Worm (Caenorhabditis elegans) whole organism, young adult: ENCODE measurements around the gene ZK809.1.

Experiments
- C06A6.2 ChIP-seq: fragments of 200-800 bp; sonication (Bioruptor generic); conservative IDR thresholded peaks from 2 replicates; pipeline ENCODE4 v1.3.6; 2022; ENCODE audit warnings: missing genetic modification characterization, missing compliant biosample characterization
- C17E4.6 ChIP-seq: fragments of 200-800 bp; sonication (Bioruptor generic); IDR thresholded peaks from 2 replicates; pipeline ENCODE4 v1.3.6; 2022; ENCODE audit warnings: missing genetic modification reagents, missing genetic modification characterization, missing compliant biosample characterization
- F23B12.7 ChIP-seq: sonication (generic microtip); optimal IDR thresholded peaks from 2 replicates; lab custom pipeline; 2017; ENCODE audit warnings: missing genetic modification characterization, mild to moderate bottlenecking, missing compliant biosample characterization, antibody characterized with exemption, moderate library complexity; ENCODE audit not compliant: insufficient read depth
- F52B5.7 ChIP-seq: sonication (generic microtip); optimal IDR thresholded peaks from 2 replicates; lab custom pipeline; 2016; ENCODE audit warnings: mild to moderate bottlenecking, missing genetic modification characterization, missing compliant biosample characterization
- F57C9.4 ChIP-seq: sonication (generic microtip); optimal IDR thresholded peaks from 2 replicates; lab custom pipeline; 2017; ENCODE audit warnings: mild to moderate bottlenecking, missing genetic modification characterization, missing compliant biosample characterization
- T07F8.4 ChIP-seq: sonication (generic microtip); optimal IDR thresholded peaks from 2 replicates; lab custom pipeline; 2016; ENCODE audit warnings: mild to moderate bottlenecking, missing genetic modification characterization, moderate library complexity, missing compliant biosample characterization
- Y53G8AR.9 ChIP-seq: fragments of 200-800 bp; sonication (Bioruptor generic); conservative IDR thresholded peaks from 2 replicates; pipeline ENCODE4 v1.3.6; 2022; ENCODE audit warnings: missing genetic modification reagents, missing genetic modification characterization, missing compliant biosample characterization
- Y56A3A.18 ChIP-seq: fragments of 200-800 bp; sonication (Bioruptor generic); IDR thresholded peaks from 2 replicates; pipeline ENCODE4 v1.3.6; 2022; ENCODE audit warnings: missing genetic modification reagents, missing genetic modification characterization, missing compliant biosample characterization
- ZK185.1 ChIP-seq: sonication (generic microtip); optimal IDR thresholded peaks from 2 replicates; lab custom pipeline; 2016; ENCODE audit warnings: mild to moderate bottlenecking, missing genetic modification characterization, missing compliant biosample characterization; ENCODE audit not compliant: poor library complexity, severe bottlenecking
- aptf-3 ChIP-seq: fragments of 200-800 bp; sonication (Bioruptor generic); IDR thresholded peaks from 2 replicates; pipeline ENCODE4 v1.3.6; 2022; ENCODE audit warnings: missing genetic modification characterization, missing compliant biosample characterization
- attf-3 ChIP-seq: fragments of 200-800 bp; sonication (Bioruptor generic); conservative IDR thresholded peaks from 2 replicates; pipeline ENCODE4 v1.3.6; 2022; ENCODE audit warnings: missing genetic modification reagents, missing genetic modification characterization, missing compliant biosample characterization
- attf-5 ChIP-seq: fragments of 200-800 bp; sonication (Bioruptor generic); optimal IDR thresholded peaks from 2 replicates; lab custom pipeline; 2018; ENCODE audit warnings: mild to moderate bottlenecking, missing genetic modification characterization, missing compliant biosample characterization
- attf-6 ChIP-seq: fragments of 200-800 bp; sonication (Bioruptor generic); IDR thresholded peaks from 2 replicates; pipeline ENCODE4 v1.3.6; 2022; ENCODE audit warnings: missing genetic modification reagents, missing genetic modification characterization, missing compliant biosample characterization
- cebp-1 ChIP-seq, 2 experiments: fragments of 200-800 bp in 1 of 2; sonication (Bioruptor generic) in 1 of 2; sonication (generic microtip) in 1 of 2; IDR thresholded peaks in 1 of 2; optimal IDR thresholded peaks in 1 of 2; 2 replicates each; pipeline versions ENCODE4 v1.3.6 to Lab custom; 2017 to 2022; ENCODE audit warnings: missing compliant biosample characterization in 2 of 2, missing genetic modification characterization in 2 of 2, mild to moderate bottlenecking in 1 of 2, missing genetic modification reagents in 1 of 2, moderate library complexity in 1 of 2
- ceh-100 ChIP-seq: fragments of 200-800 bp; sonication (Bioruptor generic); IDR thresholded peaks from 2 replicates; pipeline ENCODE4 v1.3.6; 2022; ENCODE audit warnings: missing genetic modification reagents, missing genetic modification characterization, missing compliant biosample characterization
- dox-1 ChIP-seq: fragments of 200-800 bp; sonication (Bioruptor generic); IDR thresholded peaks from 2 replicates; pipeline ENCODE4 v1.3.6; 2022; ENCODE audit warnings: missing genetic modification reagents, missing genetic modification characterization, missing compliant biosample characterization
- dpl-1 ChIP-seq: fragments of 150-350 bp; optimal IDR thresholded peaks from 2 replicates; lab custom pipeline; 2014; ENCODE audit warnings: missing biosample characterization, missing genetic modification reagents, missing genetic modification characterization
- efl-1 ChIP-seq: fragments of 150-350 bp; optimal IDR thresholded peaks from 2 replicates; lab custom pipeline; 2014; ENCODE audit warnings: missing biosample characterization, missing genetic modification reagents, missing genetic modification characterization
- egl-18 ChIP-seq: fragments of 200-800 bp; sonication (Bioruptor generic); IDR thresholded peaks from 2 replicates; pipeline ENCODE4 v1.3.6; 2022; ENCODE audit warnings: missing genetic modification reagents, missing genetic modification characterization, missing compliant biosample characterization
- egl-44 ChIP-seq: fragments of 200-800 bp; sonication (Bioruptor generic); IDR thresholded peaks from 2 replicates; pipeline ENCODE4 v1.3.6; 2022; ENCODE audit warnings: missing genetic modification reagents, missing genetic modification characterization, missing compliant biosample characterization
- ets-4 ChIP-seq: fragments of 200-800 bp; sonication (Bioruptor generic); optimal IDR thresholded peaks from 2 replicates; lab custom pipeline; 2018; ENCODE audit warnings: mild to moderate bottlenecking, missing genetic modification characterization, missing compliant biosample characterization
- him-1 ChIP-seq: sonication (generic microtip); optimal IDR thresholded peaks from 2 replicates; lab custom pipeline; 2016; ENCODE audit warnings: missing genotype, missing genetic modification reagents, missing genetic modification characterization, missing compliant biosample characterization
- lsl-1 ChIP-seq: fragments of 200-800 bp; sonication (Bioruptor generic); optimal IDR thresholded peaks from 2 replicates; lab custom pipeline; 2018; ENCODE audit warnings: mild to moderate bottlenecking, missing genetic modification characterization, moderate library complexity, missing compliant biosample characterization
- lsy-27 ChIP-seq: sonication (generic microtip); optimal IDR thresholded peaks from 2 replicates; lab custom pipeline; 2017; ENCODE audit warnings: missing genetic modification characterization, mild to moderate bottlenecking, missing compliant biosample characterization, antibody characterized with exemption, missing genotype, borderline replicate concordance; ENCODE audit not compliant: insufficient read depth
- madf-8 ChIP-seq: fragments of 200-800 bp; sonication (Bioruptor generic); conservative IDR thresholded peaks from 2 replicates; pipeline ENCODE4 v1.3.6; 2022; ENCODE audit warnings: missing genetic modification reagents, missing genetic modification characterization, missing compliant biosample characterization
- mcd-1 ChIP-seq: fragments of 200-800 bp; sonication (Bioruptor generic); IDR thresholded peaks from 2 replicates; pipeline ENCODE4 v1.3.6; 2022; ENCODE audit warnings: missing genetic modification reagents, missing genetic modification characterization, missing compliant biosample characterization
- mxl-1 ChIP-seq: sonication (generic microtip); optimal IDR thresholded peaks from 2 replicates; lab custom pipeline; 2016; ENCODE audit warnings: missing genetic modification characterization, missing compliant biosample characterization
- nfya-1 ChIP-seq: sonication (generic microtip); optimal IDR thresholded peaks from 2 replicates; lab custom pipeline; 2017; ENCODE audit warnings: antibody characterized with exemption, missing compliant biosample characterization, missing genetic modification characterization, borderline replicate concordance; ENCODE audit not compliant: insufficient read depth
- nhr-80 ChIP-seq: sonication (generic microtip); optimal IDR thresholded peaks from 2 replicates; lab custom pipeline; 2016; ENCODE audit warnings: missing genetic modification characterization, missing compliant biosample characterization
- nhr-90 ChIP-seq: sonication (generic microtip); optimal IDR thresholded peaks from 2 replicates; lab custom pipeline; 2016; ENCODE audit warnings: missing genotype, mild to moderate bottlenecking, missing genetic modification characterization, missing compliant biosample characterization
- pha-4 ChIP-seq: fragments of 150-350 bp; sonication (generic microtip); optimal IDR thresholded peaks from 2 replicates; lab custom pipeline; 2014; ENCODE audit warnings: missing biosample characterization, missing genetic modification reagents, missing genetic modification characterization
- rcor-1 ChIP-seq: fragments of 200-800 bp; sonication (Bioruptor generic); IDR thresholded peaks from 2 replicates; pipeline ENCODE4 v1.3.6; 2022; ENCODE audit warnings: missing genetic modification reagents, missing genetic modification characterization, missing compliant biosample characterization
- rec-8 ChIP-seq, 2 experiments: sonication (generic microtip); optimal IDR thresholded peaks; 2 replicates each; lab custom pipeline; 2016; ENCODE audit warnings: mild to moderate bottlenecking in 2 of 2, missing genetic modification characterization in 2 of 2, missing genetic modification reagents in 2 of 2, missing genotype in 2 of 2, missing biosample characterization in 1 of 2, missing compliant biosample characterization in 1 of 2, moderate library complexity in 1 of 2
- snpc-1.3 ChIP-seq: sonication (generic microtip); optimal IDR thresholded peaks from 2 replicates; lab custom pipeline; 2017; ENCODE audit warnings: missing genetic modification characterization, mild to moderate bottlenecking, missing compliant biosample characterization, antibody characterized with exemption, moderate library complexity, missing genotype, missing genetic modification reagents; ENCODE audit not compliant: insufficient read depth
- snpc-3.4 ChIP-seq: sonication (generic microtip); optimal IDR thresholded peaks from 2 replicates; lab custom pipeline; 2017; ENCODE audit warnings: missing genetic modification characterization, mild to moderate bottlenecking, missing compliant biosample characterization, antibody characterized with exemption, moderate library complexity, missing genotype, missing genetic modification reagents
- snpc-4 ChIP-seq, 5 experiments: fragments of 150-350 bp in 1 of 5; sonication (generic microtip) in 4 of 5; optimal IDR thresholded peaks; 2 replicates each; lab custom pipeline; 2014 to 2018; ENCODE audit warnings: missing genetic modification characterization in 5 of 5, missing biosample characterization in 3 of 5, antibody characterized with exemption in 2 of 5, mild to moderate bottlenecking in 2 of 5, missing compliant biosample characterization in 2 of 5, missing genotype in 2 of 5, moderate library complexity in 2 of 5, missing genetic modification reagents in 1 of 5
- tbp1 ChIP-seq: fragments of 200-800 bp; sonication (Bioruptor generic); optimal IDR thresholded peaks from 2 replicates; lab custom pipeline; 2018; ENCODE audit warnings: mild to moderate bottlenecking, missing genetic modification characterization, missing compliant biosample characterization
- zfh-2 ChIP-seq: fragments of 200-800 bp; sonication (Bioruptor generic); conservative IDR thresholded peaks from 2 replicates; pipeline ENCODE4 v1.3.6; 2022; ENCODE audit warnings: missing genetic modification reagents, missing genetic modification characterization, missing compliant biosample characterization
- ztf-28 ChIP-seq: fragments of 200-800 bp; sonication (Bioruptor generic); IDR thresholded peaks from 2 replicates; pipeline ENCODE4 v1.3.6; 2022; ENCODE audit warnings: missing genetic modification reagents, missing genetic modification characterization, missing compliant biosample characterization

Gene ZK809.1

DNA sequence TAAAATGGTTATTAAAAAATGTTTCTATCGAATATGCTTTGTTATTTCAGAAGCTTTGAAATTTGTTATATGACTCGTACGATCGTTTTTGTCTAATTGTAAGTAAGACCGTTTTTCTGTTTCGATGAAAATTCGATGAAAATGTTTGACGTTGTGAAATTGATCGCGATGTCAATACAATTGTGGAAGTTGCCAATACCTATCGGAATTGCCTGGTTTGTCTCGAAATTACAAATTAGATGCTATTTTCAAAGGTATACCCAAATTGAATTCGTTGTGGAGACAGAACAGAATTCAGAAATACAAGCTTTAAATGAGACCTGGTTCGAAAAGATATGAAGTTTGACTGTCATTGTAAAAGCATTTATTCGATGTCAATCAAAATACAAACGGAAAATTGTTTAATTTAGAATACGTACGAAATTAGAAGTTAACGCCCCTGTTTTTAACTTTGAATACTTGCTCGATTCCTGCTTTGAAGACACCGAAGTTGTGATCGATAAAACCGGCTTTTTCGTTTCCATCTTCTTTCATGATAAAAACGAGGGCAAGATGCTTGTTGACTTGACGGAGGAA, 38.5 kb upstream of the ZK809.1 start (continued):
- TF ChIP-seq F52B5.7 (tag; lab: Kevin White, UChicago) (no peak), cebp-1 (GFP tag; IDR thresholded peaks at IDR 0.05; lab: Robert Waterston, UW) (no peak), cebp-1 (tag; optimal IDR thresholded peaks at IDR 0.05; lab: Kevin White, UChicago) (no peak), snpc-1.3 (no peak), aptf-3 (GFP tag; lab: Robert Waterston, UW) (no peak), Y53G8AR.9 (peak; percentile 48; the same call in 1 of the 2 replicates), ets-4 (GFP tag; lab: Kevin White, UChicago) (no peak)
- TF ChIP-seq, all 124 proteins: peak for 13

DNA sequence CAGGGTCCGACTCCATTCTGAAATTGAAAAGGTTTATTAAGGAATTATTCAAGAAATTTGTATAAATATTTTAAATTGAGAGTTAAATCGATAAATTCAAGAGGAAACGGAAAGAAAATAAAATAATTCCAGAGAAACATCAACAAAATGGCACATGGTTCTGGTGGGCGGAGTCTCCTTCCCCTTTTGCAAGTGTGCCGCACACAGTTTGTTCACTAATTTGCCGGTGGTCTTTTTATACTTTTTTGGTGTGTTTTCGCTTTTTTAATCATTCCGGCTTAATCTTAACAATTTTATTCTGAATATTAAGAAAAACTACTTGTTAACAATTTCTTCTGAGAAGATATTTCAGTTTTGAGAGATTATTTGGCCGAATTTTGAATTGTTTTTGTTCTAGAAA, 37.0 kb upstream of the ZK809.1 start, which contains the start of the genes ragc-1 and Y24F12A.1:
TSS of gene ragc-1 (minus strand) at position 25 of the 400 bp plus-strand sequence.
TSS of gene Y24F12A.1 (plus strand) at position 346 of the 400 bp plus-strand sequence.
- TF ChIP-seq lsl-1 (GFP tag; lab: Kevin White, UChicago) (peak; percentile 5), egl-18 (GFP tag; lab: Robert Waterston, UW) (no peak), zfh-2 (GFP tag; lab: Robert Waterston, UW) (no peak), rcor-1 (GFP tag; lab: Robert Waterston, UW) (no peak), nhr-80 (peak; percentile 55), snpc-1.3 (peak; percentile 60), attf-5 (peak; percentile 70), cebp-1 (GFP tag; IDR thresholded peaks at IDR 0.05; lab: Robert Waterston, UW) (no peak), cebp-1 (tag; optimal IDR thresholded peaks at IDR 0.05; lab: Kevin White, UChicago) (peak; percentile 18), ztf-28 (GFP tag; lab: Robert Waterston, UW) (no peak), tbp1 (GFP tag; lab: Kevin White, UChicago) (peak; percentile 34), nhr-90 (no peak), snpc-3.4 (peak; percentile 56), dpl-1 (peak; percentile 13), madf-8 (GFP tag; lab: Robert Waterston, UW) (no peak), dox-1 (GFP tag; lab: Robert Waterston, UW) (0 out of 2 replicates have a peak, but pooled peaks have one; percentile 7), nfya-1 (tag; lab: Kevin White, UChicago) (no peak), him-1 (tag; lab: Kevin White, UChicago) (no peak), mcd-1 (GFP tag; lab: Robert Waterston, UW) (0 out of 2 replicates have a peak, but pooled peaks have one; percentile 19), attf-6 (GFP tag; lab: Robert Waterston, UW) (no peak), C06A6.2 (0 out of 2 replicates have a peak, but pooled peaks have one; percentile 13), mxl-1 (no peak), pha-4 (tag; lab: Kevin White, UChicago) (peak; percentile 22), Y56A3A.18 (no peak), Y53G8AR.9 (no peak), efl-1 (no peak), egl-44 (GFP tag; lab: Robert Waterston, UW) (0 out of 2 replicates have a peak, but pooled peaks have one; percentile 11), ceh-100 (GFP tag; lab: Robert Waterston, UW) (peak; percentile 71), rec-8 (tag; optimal IDR thresholded peaks at IDR 0.05; lab: Kevin White, UChicago) (no peak), F57C9.4 (no peak), ZK185.1 (peak; percentile 39), attf-3 (GFP tag; lab: Robert Waterston, UW) (no peak), lsy-27 (tag; lab: Kevin White, UChicago) (no peak), C17E4.6 (GFP tag; lab: Robert Waterston, UW) (no peak), snpc-4 (GFP tag; optimal IDR thresholded peaks at IDR 0.05; lab: Kevin White, UChicago) (peak; percentile 7), snpc-4 (tag; optimal IDR thresholded peaks at IDR 0.05; lab: Kevin White, UChicago) (peak in 1 of 4 experiments; percentile 40), F23B12.7 (tag; lab: Kevin White, UChicago) (peak; percentile 79), T07F8.4 (no peak)
